Fruit fly (Drosophila melanogaster) whole organism, prepupa: ENCODE results near the gene skl.

Experiments used
- CG6808 ChIP-seq: fragments of 200-800 bp; sonication (Bioruptor generic); optimal IDR thresholded peaks from 3 replicates; lab custom pipeline; 2017; ENCODE audit warnings: missing biosample characterization, missing genetic modification characterization, mild to moderate bottlenecking, moderate library complexity, missing genetic modification reagents
- Eip93F ChIP-seq: fragments of 200-800 bp; sonication (Bioruptor generic); optimal IDR thresholded peaks from 2 replicates; lab custom pipeline; 2016; ENCODE audit warnings: missing biosample characterization, mild to moderate bottlenecking, missing genetic modification characterization
- Gug ChIP-seq: fragments of 200-800 bp; sonication (Bioruptor generic); IDR thresholded peaks from 2 replicates; pipeline ENCODE4 v1.3.6; 2022; ENCODE audit warnings: missing biosample characterization, missing genetic modification characterization
- Sox102F ChIP-seq: fragments of 200-800 bp; sonication (Bioruptor generic); optimal IDR thresholded peaks from 2 replicates; lab custom pipeline; 2016; ENCODE audit warnings: missing biosample characterization, mild to moderate bottlenecking, missing genetic modification characterization
- Sox15 ChIP-seq: fragments of 200-800 bp; sonication (Bioruptor generic); optimal IDR thresholded peaks from 3 replicates; lab custom pipeline; 2016; ENCODE audit warnings: missing biosample characterization, missing genetic modification characterization

- TF ChIP-seq Sox102F (GFP tag; lab: Kevin White, UChicago) (no peak), CG6808 (GFP tag; lab: Kevin White, UChicago) (no peak), Gug (GFP tag; lab: Robert Waterston, UW) (no peak), Eip93F (GFP tag; lab: Kevin White, UChicago) (no peak), Sox15 (GFP tag; lab: Kevin White, UChicago) (no peak)
Observed at dm6 chr3L:18449691-18450090, 9.9 kb upstream of the skl start.
